Worm (Caenorhabditis elegans) whole organism, L1 larva: ENCODE results near the gene F19B6.3.

ENCODE experiments used
- Y116A8C.19 ChIP-seq: sonication (generic microtip); optimal IDR thresholded peaks from 2 replicates; lab custom pipeline; 2016; ENCODE audit warnings: missing compliant biosample characterization, missing genetic modification characterization, borderline replicate concordance
- aha-1 ChIP-seq: fragments of 150-350 bp; optimal IDR thresholded peaks from 2 replicates; lab custom pipeline; 2014; ENCODE audit warnings: missing biosample characterization, missing genetic modification characterization
- ama-1 ChIP-seq: fragments of 150-350 bp; optimal IDR thresholded peaks from 2 replicates; lab custom pipeline; 2014
- blmp-1 ChIP-seq: fragments of 150-350 bp; optimal IDR thresholded peaks from 2 replicates; lab custom pipeline; 2014; ENCODE audit warnings: missing biosample characterization, missing genetic modification characterization
- ceh-8 ChIP-seq: fragments of 200-800 bp; sonication (Bioruptor generic); optimal IDR thresholded peaks from 2 replicates; lab custom pipeline; 2018; ENCODE audit warnings: mild to moderate bottlenecking, missing genetic modification characterization, moderate library complexity, missing compliant biosample characterization
- ceh-88 ChIP-seq: fragments of 200-800 bp; sonication (Bioruptor generic); IDR thresholded peaks from 2 replicates; pipeline ENCODE4 v1.3.6; 2022; ENCODE audit warnings: missing genetic modification characterization, missing compliant biosample characterization
- isw-1 ChIP-seq: fragments of 200-800 bp; sonication (Bioruptor generic); IDR thresholded peaks from 2 replicates; pipeline ENCODE4 v1.3.6; 2022; ENCODE audit warnings: missing genetic modification characterization, missing compliant biosample characterization
- lir-3 ChIP-seq: sonication (generic microtip); optimal IDR thresholded peaks from 2 replicates; lab custom pipeline; 2016; ENCODE audit warnings: mild to moderate bottlenecking, missing genetic modification characterization, moderate library complexity, missing compliant biosample characterization; ENCODE audit not compliant: poor library complexity
- nhr-47 ChIP-seq: sonication (generic microtip); optimal IDR thresholded peaks from 2 replicates; lab custom pipeline; 2016; ENCODE audit warnings: mild to moderate bottlenecking, missing genetic modification characterization, moderate library complexity, missing compliant biosample characterization
- nhr-71 ChIP-seq: sonication (generic microtip); optimal IDR thresholded peaks from 2 replicates; lab custom pipeline; 2016; ENCODE audit warnings: mild to moderate bottlenecking, missing genetic modification characterization, moderate library complexity, missing compliant biosample characterization
- nhr-85 ChIP-seq: sonication (generic microtip); peaks from one replicate; lab custom pipeline; 2016; ENCODE audit warnings: missing genetic modification characterization, inconsistent platforms, missing compliant biosample characterization
- sptf-1 ChIP-seq: fragments of 150-350 bp; optimal IDR thresholded peaks from 2 replicates; lab custom pipeline; 2014; ENCODE audit warnings: missing biosample characterization, missing genetic modification characterization
- tbx-2 ChIP-seq: sonication (generic microtip); optimal IDR thresholded peaks from 2 replicates; lab custom pipeline; 2016; ENCODE audit warnings: missing genetic modification characterization, missing compliant biosample characterization
- xbp-1 ChIP-seq: sonication (generic microtip); optimal IDR thresholded peaks from 2 replicates; lab custom pipeline; 2016; ENCODE audit warnings: missing genetic modification characterization, missing compliant biosample characterization

Gene F19B6.3

ce11 chrIV:12371879-12372278, 44.8 kb downstream of the F19B6.3 start, which contains the start of gene wdr-46 (continued):
- TF ChIP-seq Y116A8C.19: no peak
- TF ChIP-seq blmp-1 (tag; lab: Kevin White, UChicago): no peak
- TF ChIP-seq ceh-8 (GFP tag; lab: Kevin White, UChicago): peak; percentile 76
- no peak for TF ChIP-seq sptf-1 (tag; lab: Kevin White, UChicago)
- peak; percentile 92 for TF ChIP-seq nhr-85 (tag; lab: Kevin White, UChicago)

DNA sequence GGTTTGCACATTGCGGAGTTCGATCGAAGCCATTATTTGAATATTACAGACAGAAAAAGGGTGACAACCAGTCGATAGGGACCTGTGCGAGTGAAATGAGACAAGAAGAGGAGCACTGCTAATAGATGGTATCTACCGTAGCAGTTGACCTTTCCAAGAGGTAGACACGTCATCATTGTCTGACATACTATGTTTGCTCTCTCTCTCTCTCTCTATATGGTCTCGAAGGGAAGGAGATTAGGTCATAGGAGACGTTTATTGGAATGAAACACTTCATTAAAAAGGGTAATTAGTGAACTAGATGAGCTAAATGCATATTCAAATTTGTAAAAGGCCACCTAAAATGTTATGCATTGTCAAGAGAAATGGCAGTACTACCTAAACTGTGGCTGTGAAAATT, 49.0 kb downstream of the F19B6.3 start, which contains the start of gene atz-1:
Gene atz-1 (minus strand): TSS at position 101 of the 400 bp plus-strand sequence.
- TF ChIP-seq ceh-88 (GFP tag; lab: Robert Waterston, UW) (no peak), tbx-2 (tag; lab: Kevin White, UChicago) (no peak), aha-1 (tag; lab: Kevin White, UChicago) (no peak), lir-3 (tag; lab: Kevin White, UChicago) (no peak), nhr-85 (tag; lab: Kevin White, UChicago) (no peak), nhr-47 (no peak), isw-1 (no peak), ama-1 (lab: Kevin White, UChicago) (no peak), nhr-71 (no peak), xbp-1 (no peak)
